Worm (Caenorhabditis elegans) whole organism, late embryonic: ENCODE results near the gene pfd-2.
A peak's percentile ranks its signal among the peaks of the same experiment; 100 is the strongest.

Experiments
- C38D4.7 ChIP-seq: fragments of 200-800 bp; sonication (Bioruptor generic); optimal IDR thresholded peaks from 2 replicates; lab custom pipeline; 2018; ENCODE audit warnings: mild to moderate bottlenecking, missing genetic modification characterization, moderate library complexity, missing compliant biosample characterization
- F13H6.1 ChIP-seq: sonication (generic microtip); optimal IDR thresholded peaks from 2 replicates; lab custom pipeline; 2016; ENCODE audit warnings: missing genetic modification characterization, missing compliant biosample characterization
- K09A11.1 ChIP-seq: sonication (generic microtip); optimal IDR thresholded peaks from 2 replicates; lab custom pipeline; 2017; ENCODE audit warnings: antibody characterized with exemption, mild to moderate bottlenecking, missing genetic modification characterization, missing compliant biosample characterization; ENCODE audit not compliant: insufficient read depth
- T23F11.4 ChIP-seq: fragments of 200-800 bp; sonication (Bioruptor generic); optimal IDR thresholded peaks from 2 replicates; lab custom pipeline; 2018; ENCODE audit warnings: mild to moderate bottlenecking, missing genetic modification characterization, missing compliant biosample characterization
- ama-1 ChIP-seq: fragments of 150-350 bp; optimal IDR thresholded peaks from 2 replicates; lab custom pipeline; 2014
- ceh-19 ChIP-seq: fragments of 200-800 bp; sonication (Bioruptor generic); optimal IDR thresholded peaks from 2 replicates; lab custom pipeline; 2018; ENCODE audit warnings: mild to moderate bottlenecking, missing genetic modification characterization, missing compliant biosample characterization
- ceh-22 ChIP-seq: sonication (generic microtip); optimal IDR thresholded peaks from 2 replicates; lab custom pipeline; 2017; ENCODE audit warnings: missing biosample characterization, missing genetic modification characterization
- ceh-31 ChIP-seq: sonication (generic microtip); optimal IDR thresholded peaks from 2 replicates; lab custom pipeline; 2016; ENCODE audit warnings: missing genetic modification characterization, missing compliant biosample characterization
- ceh-34 ChIP-seq: sonication (generic microtip); optimal IDR thresholded peaks from 2 replicates; lab custom pipeline; 2016; ENCODE audit warnings: mild to moderate bottlenecking, missing genetic modification characterization, missing compliant biosample characterization
- ceh-48 ChIP-seq: sonication (generic microtip); optimal IDR thresholded peaks from 2 replicates; lab custom pipeline; 2016; ENCODE audit warnings: missing genetic modification characterization, inconsistent platforms, missing compliant biosample characterization
- ceh-9 ChIP-seq: sonication (generic microtip); optimal IDR thresholded peaks from 2 replicates; lab custom pipeline; 2016; ENCODE audit warnings: mild to moderate bottlenecking, missing genetic modification characterization, inconsistent platforms, missing compliant biosample characterization
- che-1 ChIP-seq: sonication (generic microtip); optimal IDR thresholded peaks from 2 replicates; lab custom pipeline; 2016; ENCODE audit warnings: mild to moderate bottlenecking, missing genetic modification characterization, missing compliant biosample characterization
- dmd-4 ChIP-seq: sonication (generic microtip); optimal IDR thresholded peaks from 2 replicates; lab custom pipeline; 2016; ENCODE audit warnings: borderline replicate concordance, missing genetic modification characterization, missing compliant biosample characterization
- dve-1 ChIP-seq: sonication (generic microtip); optimal IDR thresholded peaks from 2 replicates; lab custom pipeline; 2017; ENCODE audit warnings: antibody characterized with exemption, mild to moderate bottlenecking, missing genetic modification characterization, missing compliant biosample characterization
- fkh-10 ChIP-seq: fragments of 150-350 bp; optimal IDR thresholded peaks from 2 replicates; lab custom pipeline; 2014; ENCODE audit warnings: missing biosample characterization, missing genetic modification reagents, missing genetic modification characterization
- fkh-6 ChIP-seq: sonication (generic microtip); optimal IDR thresholded peaks from 2 replicates; lab custom pipeline; 2016; ENCODE audit warnings: missing genetic modification characterization, missing compliant biosample characterization
- gmeb-2 ChIP-seq: sonication (generic microtip); optimal IDR thresholded peaks from 2 replicates; lab custom pipeline; 2016; ENCODE audit warnings: missing genetic modification characterization, inconsistent platforms, missing compliant biosample characterization
- hlh-13 ChIP-seq: fragments of 200-800 bp; sonication (Bioruptor generic); optimal IDR thresholded peaks from 2 replicates; lab custom pipeline; 2018; ENCODE audit warnings: mild to moderate bottlenecking, missing genetic modification characterization, missing compliant biosample characterization
- hlh-15 ChIP-seq: sonication (generic microtip); optimal IDR thresholded peaks from 2 replicates; lab custom pipeline; 2016; ENCODE audit warnings: missing genetic modification characterization, missing compliant biosample characterization
- hlh-30 ChIP-seq: sonication (generic microtip); optimal IDR thresholded peaks from 2 replicates; lab custom pipeline; 2017; ENCODE audit warnings: antibody characterized with exemption, missing genetic modification characterization, missing compliant biosample characterization; ENCODE audit not compliant: insufficient read depth
- hlh-8 ChIP-seq: sonication (generic microtip); optimal IDR thresholded peaks from 2 replicates; lab custom pipeline; 2016; ENCODE audit warnings: missing genotype, missing genetic modification characterization, missing compliant biosample characterization
- madf-2 ChIP-seq: sonication (generic microtip); optimal IDR thresholded peaks from 2 replicates; lab custom pipeline; 2017; ENCODE audit warnings: missing genetic modification characterization, missing compliant biosample characterization
- mec-3 ChIP-seq: sonication (generic microtip); optimal IDR thresholded peaks from 2 replicates; lab custom pipeline; 2016; ENCODE audit warnings: borderline replicate concordance, missing genetic modification characterization, missing compliant biosample characterization
- nfya-1 ChIP-seq: sonication (generic microtip); optimal IDR thresholded peaks from 2 replicates; lab custom pipeline; 2017; ENCODE audit warnings: missing genetic modification characterization, mild to moderate bottlenecking, missing compliant biosample characterization, antibody characterized with exemption, moderate library complexity
- nhr-11 ChIP-seq: fragments of 150-350 bp; optimal IDR thresholded peaks from 2 replicates; lab custom pipeline; 2014; ENCODE audit warnings: missing biosample characterization, missing genetic modification characterization
- pax-1 ChIP-seq: fragments of 150-350 bp; optimal IDR thresholded peaks from 2 replicates; lab custom pipeline; 2014; ENCODE audit warnings: missing biosample characterization, missing genetic modification characterization
- pha-2 ChIP-seq: sonication (generic microtip); optimal IDR thresholded peaks from 2 replicates; lab custom pipeline; 2017; ENCODE audit warnings: mild to moderate bottlenecking, missing genetic modification characterization, missing compliant biosample characterization
- pha-4 ChIP-seq: fragments of 150-350 bp; optimal IDR thresholded peaks from 2 replicates; lab custom pipeline; 2018; ENCODE audit warnings: missing biosample characterization, missing genetic modification reagents, missing genetic modification characterization
- pqm-1 ChIP-seq: sonication (generic microtip); optimal IDR thresholded peaks from 2 replicates; lab custom pipeline; 2016; ENCODE audit warnings: missing genetic modification characterization, missing compliant biosample characterization
- sdc-2 ChIP-seq: sonication (generic microtip); optimal IDR thresholded peaks from 2 replicates; lab custom pipeline; 2016; ENCODE audit warnings: missing genotype, missing genetic modification characterization, missing compliant biosample characterization
- tbx-2 ChIP-seq: sonication (generic microtip); optimal IDR thresholded peaks from 2 replicates; lab custom pipeline; 2016; ENCODE audit warnings: missing genetic modification characterization, missing compliant biosample characterization
- tbx-7 ChIP-seq: sonication (generic microtip); optimal IDR thresholded peaks from 2 replicates; lab custom pipeline; 2016; ENCODE audit warnings: missing genotype, missing genetic modification characterization, missing compliant biosample characterization
- unc-42 ChIP-seq: sonication (generic microtip); optimal IDR thresholded peaks from 2 replicates; lab custom pipeline; 2016; ENCODE audit warnings: missing genotype, missing genetic modification characterization, missing compliant biosample characterization
- unc-55 ChIP-seq: sonication (generic microtip); optimal IDR thresholded peaks from 2 replicates; lab custom pipeline; 2017; ENCODE audit warnings: missing biosample characterization, missing genetic modification reagents, missing genetic modification characterization
- unc-86 ChIP-seq: sonication (generic microtip); optimal IDR thresholded peaks from 2 replicates; lab custom pipeline; 2016; ENCODE audit warnings: missing genetic modification characterization, missing compliant biosample characterization
- ztf-16 ChIP-seq: sonication (generic microtip); optimal IDR thresholded peaks from 2 replicates; lab custom pipeline; 2017; ENCODE audit warnings: missing genetic modification characterization, missing compliant biosample characterization

pfd-2 gene

ce11 chrII:4316011-4316410 lies 10.5 kb upstream of the pfd-2 start, which contains the start of gene srw-40:
TSS of gene srw-40 (minus strand) at chrII:4316111.
- TF ChIP-seq hlh-8 (tag; lab: Kevin White, UChicago) (no peak), ztf-16 (tag; lab: Kevin White, UChicago) (no peak), pha-2 (tag; lab: Kevin White, UChicago) (no peak), tbx-2 (tag; lab: Kevin White, UChicago) (no peak), ceh-9 (tag; lab: Kevin White, UChicago) (no peak)

- TF ChIP-seq unc-86 (tag; lab: Kevin White, UChicago): no peak
- no peak for TF ChIP-seq hlh-30 (tag; lab: Kevin White, UChicago)
- no peak for TF ChIP-seq pha-4 (tag; lab: Kevin White, UChicago)
- no peak for TF ChIP-seq tbx-7
- no peak for TF ChIP-seq pqm-1 (tag; lab: Kevin White, UChicago)
- no peak for TF ChIP-seq mec-3 (tag; lab: Kevin White, UChicago)
- no peak for TF ChIP-seq hlh-15 (tag; lab: Kevin White, UChicago)
- no peak for TF ChIP-seq unc-42 (tag; lab: Kevin White, UChicago)
- TF ChIP-seq dmd-4 (tag; lab: Kevin White, UChicago): no peak
- no peak for TF ChIP-seq ceh-9 (tag; lab: Kevin White, UChicago)
- TF ChIP-seq dve-1 (tag; lab: Kevin White, UChicago): no peak
- TF ChIP-seq, all 69 proteins: peak for 0
Measured at ce11 chrII:4319537-4320019, 6.9 kb upstream of the pfd-2 start, which contains the start of gene Y52E8A.6. TSS of gene Y52E8A.6 (minus strand) at chrII:4319969.

- no peak for TF ChIP-seq pha-4 (tag; lab: Kevin White, UChicago)
- no peak for TF ChIP-seq sdc-2 (tag; lab: Kevin White, UChicago)
- TF ChIP-seq ceh-22: no peak
- TF ChIP-seq dve-1 (tag; lab: Kevin White, UChicago): no peak
Measured at ce11 chrII:4320455-4320854, 6.1 kb upstream of the pfd-2 start, which contains the start of gene Y52E8A.2. TSS of gene Y52E8A.2 (plus strand) at chrII:4320836.

- TF ChIP-seq tbx-2 (tag; lab: Kevin White, UChicago) (no peak), ceh-34 (tag; lab: Kevin White, UChicago) (no peak), che-1 (no peak), mec-3 (tag; lab: Kevin White, UChicago) (no peak), ceh-31 (tag; lab: Kevin White, UChicago) (no peak), C38D4.7 (GFP tag; lab: Kevin White, UChicago) (no peak)
Measured at ce11 chrII:4321766-4322165, 4.8 kb upstream of the pfd-2 start, which contains the start of gene Y52E8A.1. TSS of gene Y52E8A.1 (plus strand) at chrII:4322066.

ce11 chrII:4322871-4323270 lies 3.6 kb upstream of the pfd-2 start, which contains the start of gene H20J04.6:
TSS of gene H20J04.6 (plus strand) at chrII:4323256.
- TF ChIP-seq gmeb-2 (tag; lab: Kevin White, UChicago): no peak
- no peak for TF ChIP-seq tbx-2 (tag; lab: Kevin White, UChicago)
- TF ChIP-seq unc-42 (tag; lab: Kevin White, UChicago): peak; percentile 25

- TF ChIP-seq ceh-9 (tag; lab: Kevin White, UChicago) (no peak), hlh-13 (GFP tag; lab: Kevin White, UChicago) (no peak), sdc-2 (tag; lab: Kevin White, UChicago) (no peak), ama-1 (lab: Kevin White, UChicago) (no peak), ceh-19 (GFP tag; lab: Kevin White, UChicago) (no peak), fkh-10 (no peak), pax-1 (no peak), madf-2 (tag; lab: Kevin White, UChicago) (no peak), che-1 (no peak), fkh-6 (no peak), nhr-11 (no peak), F13H6.1 (tag; lab: Kevin White, UChicago) (no peak), unc-55 (no peak), hlh-30 (tag; lab: Kevin White, UChicago) (no peak), K09A11.1 (tag; lab: Kevin White, UChicago) (no peak), ceh-48 (tag; lab: Kevin White, UChicago) (no peak), ceh-31 (tag; lab: Kevin White, UChicago) (no peak), nfya-1 (tag; lab: Kevin White, UChicago) (no peak), T23F11.4 (GFP tag; lab: Kevin White, UChicago) (no peak)
Measured at ce11 chrII:4324061-4324460, 2.5 kb upstream of the pfd-2 start, which contains the start of gene mog-2. TSS of gene mog-2 (plus strand) at chrII:4324361.
